Worm (Caenorhabditis elegans) whole organism, mixed stage, embryonic: ENCODE results near the gene mlt-10.
A peak's percentile ranks its signal among the peaks of the same experiment; 100 is the strongest.
"Not testable (repeated sequence)": the region's sequence is repeated elsewhere in the genome, so short reads cannot be mapped to it uniquely, and the experiment has no call there.

Source experiments
- blmp-1 ChIP-seq: fragments of 150-350 bp; optimal IDR thresholded peaks from 2 replicates; lab custom pipeline; 2014; ENCODE audit warnings: missing biosample characterization, missing genetic modification characterization
- ceh-39 ChIP-seq: fragments of 150-350 bp; optimal IDR thresholded peaks from 2 replicates; lab custom pipeline; 2014; ENCODE audit warnings: missing biosample characterization, missing genetic modification characterization
- ceh-43 ChIP-seq: fragments of 200-800 bp; sonication (Bioruptor generic); optimal IDR thresholded peaks from 2 replicates; lab custom pipeline; 2018; ENCODE audit warnings: mild to moderate bottlenecking, missing genetic modification characterization, moderate library complexity, missing compliant biosample characterization
- ceh-83 ChIP-seq: fragments of 200-800 bp; sonication (Bioruptor generic); optimal IDR thresholded peaks from 2 replicates; lab custom pipeline; 2018; ENCODE audit warnings: mild to moderate bottlenecking, missing genetic modification characterization, missing compliant biosample characterization
- ces-1 ChIP-seq: fragments of 150-350 bp; optimal IDR thresholded peaks from 2 replicates; lab custom pipeline; 2014; ENCODE audit warnings: missing biosample characterization, missing genetic modification reagents, missing genetic modification characterization
- cnd-1 ChIP-seq: fragments of 200-800 bp; sonication (Bioruptor generic); optimal IDR thresholded peaks from 2 replicates; lab custom pipeline; 2018; ENCODE audit warnings: mild to moderate bottlenecking, missing genetic modification characterization, missing compliant biosample characterization
- drap-1 ChIP-seq: fragments of 200-800 bp; sonication (Bioruptor generic); optimal IDR thresholded peaks from 3 replicates; lab custom pipeline; 2018; ENCODE audit warnings: mild to moderate bottlenecking, missing genetic modification characterization, missing compliant biosample characterization
- elt-1 ChIP-seq: sonication (generic microtip); optimal IDR thresholded peaks from 2 replicates; lab custom pipeline; 2017; ENCODE audit warnings: missing genetic modification characterization, mild to moderate bottlenecking, missing compliant biosample characterization, antibody characterized with exemption, moderate library complexity, borderline replicate concordance; ENCODE audit not compliant: insufficient read depth
- flh-1 ChIP-seq: fragments of 200-800 bp; sonication (Bioruptor generic); optimal IDR thresholded peaks from 2 replicates; lab custom pipeline; 2018; ENCODE audit warnings: mild to moderate bottlenecking, missing genetic modification characterization, moderate library complexity, missing compliant biosample characterization
- ham-2 ChIP-seq: fragments of 200-800 bp; sonication (Bioruptor generic); optimal IDR thresholded peaks from 2 replicates; lab custom pipeline; 2018; ENCODE audit warnings: mild to moderate bottlenecking, missing genetic modification characterization, missing compliant biosample characterization
- hlh-1 ChIP-seq: fragments of 150-350 bp; optimal IDR thresholded peaks from 2 replicates; lab custom pipeline; 2014; ENCODE audit warnings: missing biosample characterization, missing genetic modification reagents, missing genetic modification characterization
- lin-13 ChIP-seq: fragments of 150-350 bp; optimal IDR thresholded peaks from 2 replicates; lab custom pipeline; 2014; ENCODE audit warnings: missing biosample characterization, missing genetic modification characterization
- lsy-2 ChIP-seq: fragments of 150-350 bp; optimal IDR thresholded peaks from 2 replicates; lab custom pipeline; 2014; ENCODE audit warnings: missing biosample characterization, missing genetic modification characterization
- mab-5 ChIP-seq: fragments of 150-350 bp; optimal IDR thresholded peaks from 2 replicates; lab custom pipeline; 2014; ENCODE audit warnings: missing biosample characterization, missing genetic modification characterization
- mep-1 ChIP-seq: fragments of 150-350 bp; optimal IDR thresholded peaks from 2 replicates; lab custom pipeline; 2017; ENCODE audit warnings: missing biosample characterization, missing genetic modification reagents, missing genetic modification characterization, inconsistent platforms
- nhr-237 ChIP-seq: fragments of 150-350 bp; optimal IDR thresholded peaks from 2 replicates; lab custom pipeline; 2014; ENCODE audit warnings: missing biosample characterization, missing genetic modification characterization
- nhr-28 ChIP-seq: fragments of 150-350 bp; optimal IDR thresholded peaks from 2 replicates; lab custom pipeline; 2014; ENCODE audit warnings: missing biosample characterization, missing genetic modification characterization
- pha-4 ChIP-seq: fragments of 150-350 bp; optimal IDR thresholded peaks from 2 replicates; lab custom pipeline; 2018; ENCODE audit warnings: missing biosample characterization, missing genetic modification reagents, missing genetic modification characterization
- sem-2 ChIP-seq: fragments of 200-800 bp; sonication (Bioruptor generic); optimal IDR thresholded peaks from 2 replicates; lab custom pipeline; 2018; ENCODE audit warnings: mild to moderate bottlenecking, missing genetic modification characterization, missing compliant biosample characterization
- snpc-4 ChIP-seq: fragments of 150-350 bp; optimal IDR thresholded peaks from 2 replicates; lab custom pipeline; 2014; ENCODE audit warnings: missing biosample characterization, missing genetic modification characterization
- sptf-1 ChIP-seq: sonication (generic microtip); optimal IDR thresholded peaks from 2 replicates; lab custom pipeline; 2017; ENCODE audit warnings: mild to moderate bottlenecking, missing genetic modification characterization, moderate library complexity, missing compliant biosample characterization
- unc-120 ChIP-seq: sonication (generic microtip); optimal IDR thresholded peaks from 2 replicates; lab custom pipeline; 2017; ENCODE audit warnings: missing genetic modification characterization, missing compliant biosample characterization; ENCODE audit not compliant: poor library complexity, severe bottlenecking
- unc-39 ChIP-seq: fragments of 150-350 bp; optimal IDR thresholded peaks from 2 replicates; lab custom pipeline; 2014; ENCODE audit warnings: missing biosample characterization, missing genetic modification characterization
- unc-62 ChIP-seq: fragments of 150-350 bp; optimal IDR thresholded peaks from 2 replicates; lab custom pipeline; 2014; ENCODE audit warnings: missing biosample characterization, missing genetic modification reagents, missing genetic modification characterization
- ztf-11 ChIP-seq: fragments of 150-350 bp; optimal IDR thresholded peaks from 2 replicates; lab custom pipeline; 2014; ENCODE audit warnings: missing biosample characterization, missing genetic modification characterization

mlt-10 gene

DNA sequence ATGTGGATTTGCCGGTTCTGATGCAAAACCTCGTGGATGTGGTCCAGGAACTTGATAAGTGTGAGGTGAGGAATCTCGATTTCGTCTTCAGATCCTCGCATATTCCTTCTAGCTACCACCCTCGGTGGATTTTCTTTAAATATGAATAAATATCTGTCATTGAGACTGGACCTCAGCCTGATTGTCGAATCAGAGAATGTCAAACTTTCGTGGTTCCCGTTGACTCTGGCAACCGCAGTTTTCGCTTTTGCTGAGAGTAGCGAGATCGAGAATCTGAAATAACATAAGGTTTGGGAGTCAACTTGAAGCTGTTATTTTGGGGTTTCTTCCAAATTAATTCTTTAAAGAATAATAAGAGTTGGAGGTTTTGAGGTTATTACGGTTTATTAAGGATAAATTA, 36.1 kb downstream of the mlt-10 start, which contains the start of gene fbxb-14:
TSS of gene fbxb-14 (minus strand) at position 101 of the 400 bp plus-strand sequence.
- TF ChIP-seq snpc-4: no peak

DNA sequence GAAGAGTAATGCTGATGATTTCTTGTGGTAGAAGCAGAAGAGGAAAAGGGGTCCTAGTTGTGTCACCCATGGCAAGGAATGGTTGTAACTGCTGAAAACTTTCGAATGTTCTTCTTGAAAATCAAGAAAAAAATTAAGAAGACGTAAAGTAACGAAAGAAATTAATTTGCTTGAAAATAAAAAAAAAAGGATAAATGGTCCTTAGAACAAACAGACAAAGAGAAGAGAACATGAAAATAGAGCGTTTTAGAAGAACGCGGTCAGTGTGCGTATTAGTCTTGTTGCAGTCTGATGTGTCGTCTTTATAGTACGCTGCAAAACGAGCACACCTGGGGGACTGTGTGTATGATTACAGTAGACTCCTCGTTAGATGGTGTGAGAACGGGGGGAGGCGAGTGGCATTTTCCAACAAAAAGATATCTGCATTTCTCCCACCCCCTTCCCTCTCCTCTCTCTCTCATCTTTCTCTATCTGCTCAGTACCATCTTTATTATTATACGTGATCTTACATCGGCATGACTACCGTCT, 37.9 kb downstream of the mlt-10 start, which contains the start of the genes W08F4.12 and W08F4.13:
TSS of gene W08F4.12 (minus strand) at position 101 of the 528 bp plus-strand sequence.
TSS of gene W08F4.13 (plus strand) at position 478 of the 528 bp plus-strand sequence.
- no peak for TF ChIP-seq mep-1 (tag; lab: Kevin White, UChicago)
- TF ChIP-seq lsy-2 (tag; lab: Kevin White, UChicago): no peak
- TF ChIP-seq blmp-1 (tag; lab: Kevin White, UChicago): no peak
- TF ChIP-seq unc-39: no peak
- no peak for TF ChIP-seq elt-1 (tag; lab: Kevin White, UChicago)
- TF ChIP-seq snpc-4: no peak
- no peak for TF ChIP-seq ceh-39 (tag; lab: Kevin White, UChicago)
- no peak for TF ChIP-seq flh-1 (GFP tag; lab: Kevin White, UChicago)
- no peak for TF ChIP-seq ham-2 (GFP tag; lab: Kevin White, UChicago)
- TF ChIP-seq unc-62 (GFP tag; lab: Kevin White, UChicago): no peak
- no peak for TF ChIP-seq unc-120 (tag; lab: Kevin White, UChicago)
- no peak for TF ChIP-seq ztf-11 (tag; lab: Kevin White, UChicago)
- TF ChIP-seq lin-13 (tag; lab: Kevin White, UChicago): no peak
- TF ChIP-seq ceh-43: no peak

DNA sequence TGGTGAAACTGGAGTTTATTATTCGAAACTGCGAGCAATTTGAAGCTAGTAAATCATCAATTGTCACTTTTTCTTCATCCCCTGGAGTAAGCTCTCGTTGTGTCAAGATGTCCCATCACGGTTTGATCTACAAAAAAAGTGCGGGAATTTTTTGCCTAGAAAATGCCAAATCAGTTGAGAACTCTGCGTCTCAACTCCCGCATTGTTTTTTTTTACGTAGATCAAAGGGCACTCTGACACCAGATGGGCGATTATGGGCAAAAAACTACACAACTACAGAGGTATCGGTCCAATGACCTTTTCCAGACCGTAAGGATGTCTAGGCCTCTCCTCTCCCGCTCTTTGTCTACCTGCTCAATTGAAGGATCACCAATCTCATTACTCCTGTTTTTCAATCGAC, 41.0 kb downstream of the mlt-10 start, which contains the start of gene fbxb-34:
TSS of gene fbxb-34 (plus strand) at position 301 of the 400 bp plus-strand sequence.
- TF ChIP-seq cnd-1 (tag; lab: Kevin White, UChicago) (no peak), ceh-43 (no peak), nhr-28 (tag; lab: Kevin White, UChicago) (no peak), mab-5 (no peak)

DNA sequence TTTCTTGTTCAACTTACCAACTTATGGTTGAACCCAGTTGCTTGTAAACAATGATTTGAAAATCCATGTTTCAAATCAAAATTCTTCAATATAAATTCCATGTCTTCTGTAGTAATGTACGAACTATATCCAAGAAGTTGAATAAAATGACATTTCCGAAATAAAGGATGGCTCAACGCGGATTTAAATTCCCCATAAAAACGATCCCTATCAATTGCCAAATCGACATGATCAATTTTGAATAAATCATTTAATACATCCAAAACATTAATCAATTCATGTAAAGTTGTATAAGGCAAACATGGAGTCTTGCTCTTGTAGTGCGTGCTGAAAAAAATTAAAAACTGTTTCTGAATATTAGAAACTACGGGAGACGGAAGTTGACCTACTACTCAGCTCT, 44.6 kb downstream of the mlt-10 start, which contains the start of gene W08F4.10:
TSS of gene W08F4.10 (minus strand) at position 101 of the 400 bp plus-strand sequence.
- TF ChIP-seq pha-4 (no peak), drap-1 (GFP tag; lab: Kevin White, UChicago) (no peak)

DNA sequence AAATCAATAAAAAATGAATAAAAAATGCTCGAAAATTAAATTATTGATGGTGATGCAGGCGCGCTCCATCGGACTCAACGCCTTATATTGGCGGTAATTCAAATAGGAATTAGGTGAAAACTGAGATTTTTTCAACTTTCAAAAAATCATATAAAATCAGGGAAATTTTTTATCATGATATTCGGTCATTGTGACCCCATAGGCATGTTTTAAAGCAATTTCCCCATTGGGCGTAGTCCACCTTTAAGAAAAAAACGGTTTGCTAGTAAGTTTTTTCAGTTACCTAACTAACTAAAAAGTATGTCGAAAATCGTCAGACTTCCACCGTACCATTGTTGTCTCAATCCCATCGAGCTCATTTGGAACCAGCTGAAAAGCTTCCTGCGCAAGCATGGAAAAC, 46.7 kb downstream of the mlt-10 start, which contains the start of gene W08F4.1:
TSS of gene W08F4.1 (plus strand) at position 301 of the 400 bp plus-strand sequence.
- TF ChIP-seq lsy-2 (tag; lab: Kevin White, UChicago); nhr-237 (tag; lab: Kevin White, UChicago); sem-2 (GFP tag; lab: Kevin White, UChicago): not testable (repeated sequence)

DNA sequence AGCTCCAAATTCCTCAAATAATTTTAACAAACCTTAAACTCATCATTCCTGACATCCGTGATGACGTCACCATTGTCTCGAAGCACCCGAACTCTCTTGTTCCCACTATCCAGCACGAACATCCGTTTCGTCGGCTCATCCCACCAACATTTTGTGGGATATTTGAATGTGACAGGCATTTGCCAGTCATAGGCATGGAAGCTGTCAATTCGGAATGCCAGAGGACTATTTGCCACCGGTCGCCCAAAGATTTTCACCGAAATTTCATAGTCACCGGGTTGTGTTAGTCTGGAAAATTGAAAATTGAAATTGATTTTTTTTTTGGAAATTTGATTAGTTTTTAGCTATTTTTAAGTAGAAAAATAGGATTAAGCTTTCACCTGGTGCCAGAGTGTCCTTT, 50.2 kb downstream of the mlt-10 start:
- no peak for TF ChIP-seq cnd-1 (tag; lab: Kevin White, UChicago)
- TF ChIP-seq elt-1 (tag; lab: Kevin White, UChicago): no peak
- no peak for TF ChIP-seq ceh-39 (tag; lab: Kevin White, UChicago)
- no peak for TF ChIP-seq ceh-83
- TF ChIP-seq flh-1 (GFP tag; lab: Kevin White, UChicago): no peak
- TF ChIP-seq sptf-1 (tag; lab: Kevin White, UChicago): no peak
- no peak for TF ChIP-seq nhr-28 (tag; lab: Kevin White, UChicago)
- no peak for TF ChIP-seq nhr-237 (tag; lab: Kevin White, UChicago)
- TF ChIP-seq hlh-1 (tag; lab: Kevin White, UChicago): no peak
- TF ChIP-seq unc-62 (GFP tag; lab: Kevin White, UChicago): no peak

DNA sequence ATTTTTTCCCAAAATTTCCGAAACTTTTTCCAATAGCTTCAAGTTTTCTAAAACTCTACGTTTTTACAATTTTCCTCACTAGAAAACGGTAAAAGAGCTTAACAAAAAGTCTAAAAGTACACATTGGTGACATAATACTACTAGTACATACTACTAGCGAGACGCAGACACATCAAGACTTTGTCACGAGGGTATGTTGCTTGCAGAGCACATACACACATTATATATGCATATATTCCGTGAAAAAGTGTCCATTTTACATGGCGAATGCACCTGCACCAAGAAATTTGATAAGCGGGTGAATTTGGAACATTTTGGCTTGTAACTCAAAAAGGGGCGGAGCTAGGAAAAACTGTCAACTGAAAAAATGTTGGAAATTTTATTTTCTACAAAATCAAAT, 54.8 kb downstream of the mlt-10 start:
- TF ChIP-seq ces-1 (GFP tag; lab: Kevin White, UChicago) (peak; percentile 32), pha-4 (peak; percentile 51), unc-39 (no peak)
